Fruit fly (Drosophila melanogaster): ENCODE results near the gene bab1.

DNA sequence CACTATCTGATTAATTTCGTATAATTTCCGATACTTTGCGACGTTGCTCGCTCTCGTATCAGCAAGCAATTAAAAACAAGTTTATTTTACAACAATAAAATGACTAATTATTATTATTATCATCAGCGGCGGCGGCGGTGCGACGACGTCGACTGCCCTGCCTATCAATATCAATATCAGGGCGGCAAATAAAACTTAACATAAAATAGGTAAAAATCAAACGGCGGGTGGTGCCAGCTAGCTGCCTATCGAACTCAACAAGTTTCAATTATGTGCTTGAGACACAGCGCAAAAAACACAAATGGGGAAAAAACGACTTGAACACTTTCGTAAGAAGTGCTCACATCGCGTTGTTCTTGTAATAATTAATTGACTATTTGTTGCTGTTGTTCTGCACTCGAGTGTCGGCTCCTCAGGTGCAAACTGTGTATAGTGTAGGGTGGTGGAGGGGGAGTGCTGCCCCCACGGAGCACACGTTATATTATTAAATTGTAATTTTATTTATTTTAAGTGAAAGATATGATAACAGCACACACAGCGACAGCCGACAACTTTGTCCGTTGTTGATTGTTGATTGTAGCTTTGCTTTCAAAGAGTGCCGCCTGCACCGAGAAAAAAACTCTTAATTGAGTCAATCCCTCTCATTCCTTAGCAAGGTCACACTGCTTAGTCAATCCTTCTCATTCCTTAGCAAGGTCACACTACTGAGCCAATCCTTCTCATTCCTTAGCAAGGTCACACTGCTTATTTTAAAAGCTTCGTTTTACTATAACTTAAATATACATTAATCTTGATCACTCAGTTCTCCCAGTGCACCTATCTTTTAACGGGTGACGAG lies 18.7 kb upstream of the bab1 start:
- TF ChIP-seq EcR (GFP tag; optimal IDR thresholded peaks at IDR 0.05) (no peak), CG8478 (optimal IDR thresholded peaks at IDR 0.05) (no peak), Dll (optimal IDR thresholded peaks at IDR 0.05) (no peak), pan (optimal IDR thresholded peaks at IDR 0.05) (no peak), psq (optimal IDR thresholded peaks at IDR 0.05) (no peak), usp (GFP tag; optimal IDR thresholded peaks at IDR 0.05) (no peak)
